Worm (Caenorhabditis elegans) whole organism, L3 larva: ENCODE results near the gene clk-2.

Experiments
- ZK546.5 ChIP-seq: sonication (generic microtip); optimal IDR thresholded peaks from 2 replicates; lab custom pipeline; 2017; ENCODE audit warnings: missing biosample characterization, missing genetic modification characterization
- aly-2 ChIP-seq: fragments of 150-350 bp; optimal IDR thresholded peaks from 2 replicates; lab custom pipeline; 2014; ENCODE audit warnings: missing biosample characterization, missing genetic modification characterization
- ama-1 ChIP-seq: fragments of 150-350 bp; optimal IDR thresholded peaks from 2 replicates; lab custom pipeline; 2018
- ceh-16 ChIP-seq: sonication (generic microtip); optimal IDR thresholded peaks from 2 replicates; lab custom pipeline; 2017; ENCODE audit warnings: missing biosample characterization, missing genetic modification characterization
- ceh-28 ChIP-seq: fragments of 150-350 bp; optimal IDR thresholded peaks from 2 replicates; lab custom pipeline; 2014; ENCODE audit warnings: missing biosample characterization, missing genetic modification reagents, missing genetic modification characterization
- ceh-82 ChIP-seq: fragments of 150-350 bp; optimal IDR thresholded peaks from 2 replicates; lab custom pipeline; 2014; ENCODE audit warnings: missing biosample characterization, missing genetic modification characterization
- daf-12 ChIP-seq: fragments of 150-350 bp; optimal IDR thresholded peaks from 2 replicates; lab custom pipeline; 2014; ENCODE audit warnings: missing biosample characterization, missing genetic modification reagents, missing genetic modification characterization
- egl-5 ChIP-seq: fragments of 150-350 bp; optimal IDR thresholded peaks from 2 replicates; lab custom pipeline; 2017; ENCODE audit warnings: missing biosample characterization, missing genetic modification reagents, missing genetic modification characterization, inconsistent platforms
- elt-1 ChIP-seq: fragments of 150-350 bp; optimal IDR thresholded peaks from 2 replicates; lab custom pipeline; 2014; ENCODE audit warnings: missing biosample characterization, missing genetic modification characterization
- elt-2 ChIP-seq: sonication (generic microtip); optimal IDR thresholded peaks from 2 replicates; lab custom pipeline; 2016; ENCODE audit warnings: missing genetic modification reagents, mild to moderate bottlenecking, missing genetic modification characterization, missing compliant biosample characterization
- elt-3 ChIP-seq, 3 experiments: fragments of 150-350 bp in 1 of 3; sonication (generic microtip) in 2 of 3; optimal IDR thresholded peaks; 2 replicates in 2 of 3; 4 replicates in 1 of 3; lab custom pipeline; 2014 to 2017; ENCODE audit warnings: missing biosample characterization in 3 of 3, missing genetic modification characterization in 3 of 3
- eor-1 ChIP-seq, 2 experiments: fragments of 150-350 bp; optimal IDR thresholded peaks; 2 replicates each; lab custom pipeline; 2014 to 2018; ENCODE audit warnings: missing biosample characterization in 2 of 2, missing genetic modification characterization in 2 of 2
- fkh-10 ChIP-seq: sonication (generic microtip); optimal IDR thresholded peaks from 2 replicates; lab custom pipeline; 2017; ENCODE audit warnings: missing biosample characterization, missing genetic modification reagents, missing genetic modification characterization
- fkh-2 ChIP-seq: fragments of 150-350 bp; optimal IDR thresholded peaks from 2 replicates; lab custom pipeline; 2014; ENCODE audit warnings: missing biosample characterization, missing genetic modification reagents, missing genetic modification characterization
- hmg-11 ChIP-seq: sonication (generic microtip); optimal IDR thresholded peaks from 2 replicates; lab custom pipeline; 2016; ENCODE audit warnings: missing genetic modification characterization, missing compliant biosample characterization
- lin-15B ChIP-seq: fragments of 150-350 bp; optimal IDR thresholded peaks from 2 replicates; lab custom pipeline; 2014; ENCODE audit warnings: missing biosample characterization, missing genetic modification characterization
- lin-39 ChIP-seq: fragments of 150-350 bp; optimal IDR thresholded peaks from 2 replicates; lab custom pipeline; 2018; ENCODE audit warnings: missing biosample characterization, missing genetic modification reagents, missing genetic modification characterization
- lsy-12 ChIP-seq: sonication (generic microtip); optimal IDR thresholded peaks from 2 replicates; lab custom pipeline; 2016; ENCODE audit warnings: mild to moderate bottlenecking, missing genetic modification characterization, missing compliant biosample characterization
- mdl-1 ChIP-seq: fragments of 150-350 bp; optimal IDR thresholded peaks from 2 replicates; lab custom pipeline; 2014; ENCODE audit warnings: missing biosample characterization, missing genetic modification characterization
- mml-1 ChIP-seq: fragments of 150-350 bp; sonication (generic microtip); optimal IDR thresholded peaks from 3 replicates; lab custom pipeline; 2014; ENCODE audit warnings: missing biosample characterization, missing genetic modification characterization
- nfya-1 ChIP-seq: sonication (generic microtip); optimal IDR thresholded peaks from 2 replicates; lab custom pipeline; 2017; ENCODE audit warnings: missing genetic modification characterization, mild to moderate bottlenecking, missing compliant biosample characterization, antibody characterized with exemption, moderate library complexity; ENCODE audit not compliant: insufficient read depth
- nhr-11 ChIP-seq: fragments of 150-350 bp; optimal IDR thresholded peaks from 2 replicates; lab custom pipeline; 2014; ENCODE audit warnings: missing biosample characterization, missing genetic modification characterization
- nhr-12 ChIP-seq: fragments of 150-350 bp; optimal IDR thresholded peaks from 2 replicates; lab custom pipeline; 2014; ENCODE audit warnings: missing biosample characterization, missing genetic modification characterization
- nhr-23 ChIP-seq: fragments of 150-350 bp; optimal IDR thresholded peaks from 2 replicates; lab custom pipeline; 2014; ENCODE audit warnings: missing biosample characterization, missing genetic modification reagents, missing genetic modification characterization
- nhr-237 ChIP-seq: fragments of 150-350 bp; optimal IDR thresholded peaks from 2 replicates; lab custom pipeline; 2014; ENCODE audit warnings: missing biosample characterization, missing genetic modification characterization
- nhr-25 ChIP-seq: sonication (generic microtip); optimal IDR thresholded peaks from 2 replicates; lab custom pipeline; 2017; ENCODE audit warnings: missing biosample characterization, missing genetic modification characterization
- nhr-43 ChIP-seq: sonication (generic microtip); optimal IDR thresholded peaks from 2 replicates; lab custom pipeline; 2016; ENCODE audit warnings: mild to moderate bottlenecking, missing genetic modification characterization, missing compliant biosample characterization; ENCODE audit not compliant: poor library complexity, severe bottlenecking
- nhr-76 ChIP-seq: fragments of 150-350 bp; sonication (generic microtip); optimal IDR thresholded peaks from 5 replicates; lab custom pipeline; 2014; ENCODE audit warnings: missing biosample characterization, missing genetic modification characterization
- pha-4 ChIP-seq: fragments of 150-350 bp; optimal IDR thresholded peaks from 2 replicates; lab custom pipeline; 2014; ENCODE audit warnings: missing biosample characterization, missing genetic modification reagents, missing genetic modification characterization
- pqm-1 ChIP-seq: fragments of 150-350 bp; optimal IDR thresholded peaks from 2 replicates; lab custom pipeline; 2017; ENCODE audit warnings: missing biosample characterization, missing genetic modification characterization, inconsistent platforms
- sea-2 ChIP-seq: fragments of 150-350 bp; sonication (generic microtip); optimal IDR thresholded peaks from 4 replicates; lab custom pipeline; 2014; ENCODE audit warnings: missing biosample characterization, missing genetic modification reagents, missing genetic modification characterization
- skn-1 ChIP-seq: fragments of 150-350 bp; optimal IDR thresholded peaks from 2 replicates; lab custom pipeline; 2014; ENCODE audit warnings: missing biosample characterization, missing genetic modification characterization
- tbx-2 ChIP-seq: sonication (generic microtip); optimal IDR thresholded peaks from 2 replicates; lab custom pipeline; 2016; ENCODE audit warnings: mild to moderate bottlenecking, missing genetic modification characterization, missing compliant biosample characterization
- unc-39 ChIP-seq: sonication (generic microtip); optimal IDR thresholded peaks from 4 replicates; lab custom pipeline; 2017; ENCODE audit warnings: missing biosample characterization, missing genetic modification characterization
- unc-62 ChIP-seq: fragments of 150-350 bp; sonication (generic microtip); optimal IDR thresholded peaks from 4 replicates; lab custom pipeline; 2014; ENCODE audit warnings: missing biosample characterization, missing genetic modification reagents, missing genetic modification characterization
- zag-1 ChIP-seq: fragments of 150-350 bp; optimal IDR thresholded peaks from 2 replicates; lab custom pipeline; 2014; ENCODE audit warnings: missing biosample characterization, missing genetic modification characterization

clk-2 gene

DNA sequence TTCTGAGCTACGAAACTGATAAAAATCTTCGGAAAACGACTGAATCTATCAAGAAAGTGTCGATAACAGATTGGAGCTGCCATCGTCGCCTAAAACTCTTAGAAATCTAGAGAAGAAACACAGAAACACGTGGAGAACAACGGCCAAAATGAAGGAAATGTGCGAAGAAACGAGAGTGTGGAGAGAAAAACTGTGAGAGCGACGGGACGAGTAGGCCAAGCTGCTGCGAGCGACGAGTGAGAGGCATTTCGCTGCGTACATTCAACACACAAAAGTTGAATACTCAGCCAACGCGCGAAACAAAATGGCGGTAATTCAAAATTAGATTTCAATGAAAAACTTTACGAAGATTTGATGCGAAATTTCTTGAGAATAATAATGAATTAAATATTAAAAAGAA is 20.0 kb downstream of the clk-2 start (continued):
- peak; percentile 95 for TF ChIP-seq lin-15B (tag; lab: Kevin White, UChicago)
- no peak for TF ChIP-seq nhr-76 (tag; lab: Kevin White, UChicago)
- peak; percentile 83 for TF ChIP-seq nhr-11 (tag; lab: Kevin White, UChicago)
- peak; percentile 82 for TF ChIP-seq lsy-12 (tag; lab: Kevin White, UChicago)
- peak; percentile 63 for TF ChIP-seq fkh-10 (GFP tag; lab: Kevin White, UChicago)
- peak; percentile 92 for TF ChIP-seq nfya-1 (tag; lab: Kevin White, UChicago)
- TF ChIP-seq nhr-23 (tag; lab: Kevin White, UChicago) = peak; percentile 85
- TF ChIP-seq lin-39 = peak; percentile 87
- TF ChIP-seq elt-3 (tag; optimal IDR thresholded peaks at IDR 0.05; lab: Kevin White, UChicago) = no peak
- no peak for TF ChIP-seq unc-39 (tag; lab: Kevin White, UChicago)
- no peak for TF ChIP-seq mml-1
- no peak for TF ChIP-seq aly-2 (tag; lab: Kevin White, UChicago)
- no peak for TF ChIP-seq nhr-12 (tag; lab: Kevin White, UChicago)
- peak; percentile 81 for TF ChIP-seq mdl-1 (tag; lab: Kevin White, UChicago)
- TF ChIP-seq unc-62 = peak; percentile 9

DNA sequence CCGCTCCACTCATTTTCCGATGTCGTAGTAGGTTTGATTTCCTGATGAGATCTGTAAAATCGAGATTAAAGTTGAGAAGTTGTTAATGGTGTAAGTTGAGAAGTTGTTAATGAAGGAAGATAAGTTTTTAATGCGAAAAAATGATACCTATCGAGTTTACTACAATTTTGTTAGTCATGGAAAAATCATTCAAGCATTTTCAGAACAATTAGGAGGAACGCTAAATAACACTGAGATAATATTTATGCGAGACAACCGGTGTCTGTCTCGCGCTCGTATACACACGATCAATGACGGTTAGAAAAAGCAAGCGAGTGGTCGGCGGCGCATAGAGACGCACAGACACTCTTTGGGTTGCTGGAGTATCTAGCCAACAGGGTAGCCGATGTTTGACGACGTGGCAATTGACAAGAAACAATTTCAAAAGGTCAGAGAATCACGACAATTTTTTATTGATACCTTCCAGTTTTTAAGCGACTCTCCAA is 20.5 kb downstream of the clk-2 start, which contains the start of gene cgh-1:
cgh-1 (minus strand) TSS at position 51 of the 485 bp plus-strand sequence.
- TF ChIP-seq nhr-76 (tag; lab: Kevin White, UChicago) (no peak), ama-1 (lab: Kevin White, UChicago) (peak; percentile 13)
- TF ChIP-seq, all 47 proteins: peak for 1

DNA sequence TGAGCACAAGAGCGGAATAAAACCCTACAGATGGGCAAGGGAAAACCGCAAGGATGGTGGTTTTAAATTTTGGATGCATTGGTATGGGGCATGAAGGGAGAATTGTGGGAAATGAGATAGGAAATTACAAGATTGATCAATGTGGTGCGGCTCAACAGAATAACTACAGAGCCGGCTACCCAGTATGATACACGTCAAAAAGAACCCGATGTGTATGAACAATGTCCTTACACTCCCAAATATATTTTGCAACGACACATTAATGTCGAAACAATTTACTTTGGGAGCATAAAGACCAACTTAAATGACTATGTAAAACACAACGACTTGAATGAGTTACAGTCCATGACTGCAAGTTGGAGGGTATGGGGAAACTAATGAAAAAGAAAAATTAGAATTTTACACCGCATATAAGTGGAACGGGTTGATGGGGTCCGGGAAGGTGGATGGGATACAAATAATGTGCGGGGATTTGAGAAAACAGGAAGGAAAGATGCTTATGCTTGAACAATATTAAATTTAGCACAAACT is 22.6 kb downstream of the clk-2 start:
- TF ChIP-seq ama-1 (lab: Kevin White, UChicago) = peak; percentile 14
- no peak for TF ChIP-seq pha-4 (tag; lab: Kevin White, UChicago)
- no peak for TF ChIP-seq ZK546.5 (tag; lab: Kevin White, UChicago)
- no peak for TF ChIP-seq pqm-1 (tag; lab: Kevin White, UChicago)
- no peak for TF ChIP-seq lin-39

DNA sequence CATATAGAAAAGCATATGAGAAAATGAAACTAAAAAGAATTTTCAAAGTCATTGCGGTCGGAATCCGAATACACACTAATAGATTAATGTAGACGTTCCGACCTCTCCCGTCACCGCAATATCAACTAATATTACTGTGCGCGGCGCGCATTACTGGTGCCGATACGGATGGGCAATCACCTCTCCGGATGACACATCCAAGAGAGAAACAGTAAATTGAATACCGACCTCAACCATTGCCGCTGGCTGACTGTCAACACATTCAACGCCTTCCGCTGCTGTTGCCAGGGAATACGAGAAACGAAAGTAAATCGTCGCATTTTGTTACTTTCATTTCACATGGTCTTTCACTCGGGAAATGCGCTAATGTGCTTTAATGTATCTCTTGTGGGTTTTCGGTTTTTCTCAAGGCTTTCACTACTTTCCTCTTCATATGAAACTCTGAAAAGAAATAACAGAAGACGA is 23.4 kb downstream of the clk-2 start:
- TF ChIP-seq nhr-43 = peak; percentile 43
- TF ChIP-seq elt-2 (tag; lab: Kevin White, UChicago) = no peak
- TF ChIP-seq egl-5 (tag; lab: Kevin White, UChicago) = peak; percentile 23
- TF ChIP-seq ama-1 (lab: Kevin White, UChicago) = peak; percentile 72
- TF ChIP-seq, all 47 proteins: peak for 3

DNA sequence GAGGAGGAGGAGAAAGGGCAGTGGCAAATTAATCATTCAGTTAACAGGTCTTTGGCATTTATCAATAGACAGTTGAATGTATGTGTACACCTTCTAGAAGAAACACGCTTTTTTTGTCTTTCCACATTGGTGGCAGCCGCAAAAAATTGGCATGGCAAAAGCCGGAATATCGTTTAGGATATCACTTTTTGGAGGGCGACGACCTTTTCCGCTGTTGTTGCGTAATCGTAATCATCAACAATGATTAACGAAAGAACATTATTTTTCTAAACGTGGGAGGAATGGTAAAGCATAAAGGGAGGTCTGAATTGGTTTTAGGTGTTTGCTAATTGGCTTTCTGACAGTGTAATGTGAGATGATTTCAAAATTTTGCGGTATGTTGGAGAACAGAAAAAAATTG is 26.4 kb downstream of the clk-2 start:
- TF ChIP-seq nfya-1 (tag; lab: Kevin White, UChicago) = peak; percentile 9
- TF ChIP-seq elt-1 (tag; lab: Kevin White, UChicago) = no peak
- no peak for TF ChIP-seq sea-2 (GFP tag; lab: Kevin White, UChicago)
- no peak for TF ChIP-seq lin-15B (tag; lab: Kevin White, UChicago)
- no peak for TF ChIP-seq ceh-28 (tag; lab: Kevin White, UChicago)
- no peak for TF ChIP-seq lsy-12 (tag; lab: Kevin White, UChicago)
- TF ChIP-seq nhr-25 (tag; lab: Kevin White, UChicago) = peak; percentile 74
- TF ChIP-seq elt-3 (tag; optimal IDR thresholded peaks at IDR 0.05; lab: Kevin White, UChicago) = no peak
- no peak for TF ChIP-seq eor-1 (tag; optimal IDR thresholded peaks at IDR 0.05; lab: Kevin White, UChicago)
- no peak for TF ChIP-seq unc-62
- TF ChIP-seq fkh-2 (tag; lab: Kevin White, UChicago) = no peak
- TF ChIP-seq tbx-2 (tag; lab: Kevin White, UChicago) = no peak
- no peak for TF ChIP-seq hmg-11
- no peak for TF ChIP-seq daf-12 (tag; lab: Kevin White, UChicago)
- no peak for TF ChIP-seq pqm-1 (tag; lab: Kevin White, UChicago)
- no peak for TF ChIP-seq nhr-237 (tag; lab: Kevin White, UChicago)
- TF ChIP-seq nhr-23 (tag; lab: Kevin White, UChicago) = no peak
- TF ChIP-seq ceh-82 = no peak
- no peak for TF ChIP-seq zag-1
- TF ChIP-seq ceh-16 = no peak
- TF ChIP-seq ZK546.5 (tag; lab: Kevin White, UChicago) = no peak
- TF ChIP-seq skn-1 (tag; lab: Kevin White, UChicago) = no peak
- peak; percentile 66 for TF ChIP-seq nhr-43
